Worm (Caenorhabditis elegans): ENCODE measurements around the gene C27D6.1.

C27D6.1 gene

ce11 chrII:5181497-5181896, 8.9 kb downstream of the C27D6.1 start (continued):
- TF ChIP-seq mab-9 (GFP tag; IDR thresholded peaks at IDR 0.05) (no peak; the same call in 1 of the 2 replicates), fkh-10 (GFP tag; optimal IDR thresholded peaks at IDR 0.05) (peak; percentile 59), aha-1 (tag; optimal IDR thresholded peaks at IDR 0.05) (no peak), nhr-19 (GFP tag; conservative IDR thresholded peaks at IDR 0.05) (peak; percentile 73), nhr-28 (tag; optimal IDR thresholded peaks at IDR 0.05) (no peak), dsc-1 (tag; optimal IDR thresholded peaks at IDR 0.05) (peak; percentile 37), ces-1 (GFP tag; optimal IDR thresholded peaks at IDR 0.05) (no peak), lin-14 (GFP tag; optimal IDR thresholded peaks at IDR 0.05) (peak; percentile 97), isw-1 (GFP tag; IDR thresholded peaks at IDR 0.05) (peak; percentile 70), nhr-84 (tag; optimal IDR thresholded peaks at IDR 0.05) (no peak), egl-27 (tag; optimal IDR thresholded peaks at IDR 0.05) (no peak), ztf-4 (tag; optimal IDR thresholded peaks at IDR 0.05) (peak; percentile 58), tbx-2 (tag; optimal IDR thresholded peaks at IDR 0.05) (peak; percentile 79), zip-4 (GFP tag; optimal IDR thresholded peaks at IDR 0.05) (no peak)

ce11 chrII:5182451-5182850, 9.9 kb downstream of the C27D6.1 start:
- TF ChIP-seq fos-1 (tag; optimal IDR thresholded peaks at IDR 0.05) (no peak), pag-3 (tag; optimal IDR thresholded peaks at IDR 0.05; ENCODE audit: borderline replicate concordance, insufficient read depth) (no peak), jun-1 (tag; optimal IDR thresholded peaks at IDR 0.05) (peak; percentile 53), nhr-11 (tag; optimal IDR thresholded peaks at IDR 0.05) (no peak), nhr-20 (tag; optimal IDR thresholded peaks at IDR 0.05) (peak; percentile 80), mep-1 (tag; optimal IDR thresholded peaks at IDR 0.05) (peak; percentile 77), nhr-19 (GFP tag; conservative IDR thresholded peaks at IDR 0.05) (peak; percentile 63), snpc-4 (tag; optimal IDR thresholded peaks at IDR 0.05) (peak; percentile 30), fkh-8 (tag; optimal IDR thresholded peaks at IDR 0.05) (peak; percentile 66), nhr-28 (tag; optimal IDR thresholded peaks at IDR 0.05) (no peak), ceh-8 (GFP tag; optimal IDR thresholded peaks at IDR 0.05) (no peak), rnt-1 (tag; optimal IDR thresholded peaks at IDR 0.05) (peak; percentile 54), lin-14 (GFP tag; optimal IDR thresholded peaks at IDR 0.05) (peak; percentile 82), ztf-4 (tag; optimal IDR thresholded peaks at IDR 0.05) (peak; percentile 71), nhr-84 (tag; optimal IDR thresholded peaks at IDR 0.05) (no peak), unc-130 (tag; optimal IDR thresholded peaks at IDR 0.05) (peak; percentile 33), unc-98 (GFP tag; IDR thresholded peaks at IDR 0.05) (no peak), nhr-85 (tag) (peak; percentile 85), xbp-1 (tag; optimal IDR thresholded peaks at IDR 0.05) (peak; percentile 69), F16B12.6 (tag; optimal IDR thresholded peaks at IDR 0.05) (no peak), sup-37 (GFP tag; optimal IDR thresholded peaks at IDR 0.05) (no peak), lin-13 (GFP tag; optimal IDR thresholded peaks at IDR 0.05) (peak; percentile 38), mab-9 (GFP tag; IDR thresholded peaks at IDR 0.05) (no peak), pax-3 (tag; optimal IDR thresholded peaks at IDR 0.05) (no peak), tbx-2 (tag; optimal IDR thresholded peaks at IDR 0.05) (peak; percentile 30), pqm-1 (tag; optimal IDR thresholded peaks at IDR 0.05) (peak; percentile 56), irx-1 (tag; optimal IDR thresholded peaks at IDR 0.05) (peak; percentile 9), zip-4 (GFP tag; optimal IDR thresholded peaks at IDR 0.05) (no peak), lin-35 (GFP tag; optimal IDR thresholded peaks at IDR 0.05) (peak; percentile 58 to 76), swsn-7 (tag; optimal IDR thresholded peaks at IDR 0.05) (peak; percentile 57), egl-13 (tag; optimal IDR thresholded peaks at IDR 0.05) (peak; percentile 41), elt-2 (tag; optimal IDR thresholded peaks at IDR 0.05) (peak; percentile 97), nhr-12 (tag; optimal IDR thresholded peaks at IDR 0.05) (no peak), efl-1 (optimal IDR thresholded peaks at IDR 0.05) (peak; percentile 43 to 46), efl-1 (GFP tag; optimal IDR thresholded peaks at IDR 0.05 in 1 of 2) (peak in 1 of 2 experiments; percentile 90), ceh-63 (GFP tag; optimal IDR thresholded peaks at IDR 0.05) (no peak), snu-23 (GFP tag; optimal IDR thresholded peaks at IDR 0.05) (peak; percentile 74), ama-1 (optimal IDR thresholded peaks at IDR 0.05) (peak; percentile 48), dpl-1 (GFP tag; optimal IDR thresholded peaks at IDR 0.05) (peak in 2 of 3 experiments; percentile 5 to 35), elt-3 (tag; optimal IDR thresholded peaks at IDR 0.05) (peak in 2 of 6 experiments; percentile 6 to 20), egl-27 (tag; optimal IDR thresholded peaks at IDR 0.05) (no peak), nhr-71 (tag; optimal IDR thresholded peaks at IDR 0.05) (peak; percentile 83), mef-2 (tag; optimal IDR thresholded peaks at IDR 0.05) (peak; percentile 2), lsy-2 (tag; optimal IDR thresholded peaks at IDR 0.05) (peak; percentile 57 to 67), lir-3 (tag; optimal IDR thresholded peaks at IDR 0.05; ENCODE audit: poor library complexity) (peak; percentile 53)

All from whole organism, L1 larva.